Fruit fly (Drosophila melanogaster) whole organism, embryonic: ENCODE results near the gene SKIP.
A peak's percentile ranks its signal among the peaks of the same experiment; 100 is the strongest.

Source experiments
- Abd-B ChIP-seq: fragments of 200-800 bp; sonication (Bioruptor generic); optimal IDR thresholded peaks from 2 replicates; lab custom pipeline; 2018; ENCODE audit warnings: missing biosample characterization, mild to moderate bottlenecking, missing genetic modification characterization, moderate library complexity
- Aef1 ChIP-seq: fragments of 200-800 bp; sonication (Bioruptor generic); IDR thresholded peaks from 3 replicates; pipeline ENCODE4 v1.3.6; 2022; ENCODE audit warnings: missing biosample characterization, missing genetic modification characterization
- Asciz ChIP-seq: fragments of 200-800 bp; sonication (Bioruptor generic); optimal IDR thresholded peaks from 2 replicates; lab custom pipeline; 2017; ENCODE audit warnings: missing biosample characterization, mild to moderate bottlenecking, missing genetic modification characterization, missing genetic modification reagents
- Atf6 ChIP-seq: fragments of 200-800 bp; sonication (Bioruptor generic); IDR thresholded peaks from 2 replicates; pipeline ENCODE4 v1.3.6; 2022; ENCODE audit warnings: missing biosample characterization, missing genetic modification characterization
- CG10366 ChIP-seq: fragments of 200-800 bp; sonication (Bioruptor generic); IDR thresholded peaks from 2 replicates; pipeline ENCODE4 v1.3.6; 2022; ENCODE audit warnings: missing biosample characterization, missing genetic modification characterization
- CG11696 ChIP-seq: fragments of 200-800 bp; sonication (Bioruptor generic); IDR thresholded peaks from 2 replicates; pipeline ENCODE4 v1.3.6; 2022; ENCODE audit warnings: missing biosample characterization, missing genetic modification characterization
- CG12155 ChIP-seq: fragments of 200-800 bp; sonication (Bioruptor generic); optimal IDR thresholded peaks from 3 replicates; lab custom pipeline; 2016; ENCODE audit warnings: missing biosample characterization, missing genetic modification characterization
- CG13123 ChIP-seq: fragments of 200-800 bp; sonication (Bioruptor generic); optimal IDR thresholded peaks from 2 replicates; lab custom pipeline; 2016; ENCODE audit warnings: missing biosample characterization, missing genetic modification characterization
- CG15269 ChIP-seq: fragments of 200-800 bp; sonication (Bioruptor generic); optimal IDR thresholded peaks from 2 replicates; lab custom pipeline; 2018; ENCODE audit warnings: missing biosample characterization, mild to moderate bottlenecking, missing genetic modification characterization, moderate library complexity
- CG16813 ChIP-seq: fragments of 200-800 bp; sonication (Bioruptor generic); IDR thresholded peaks from 3 replicates; pipeline ENCODE4 v1.3.6; 2022; ENCODE audit warnings: missing biosample characterization, missing genetic modification characterization; ENCODE audit not compliant: partially characterized antibody
- CG2202 ChIP-seq: fragments of 200-800 bp; sonication (Bioruptor generic); optimal IDR thresholded peaks from 2 replicates; lab custom pipeline; 2018; ENCODE audit warnings: missing biosample characterization, mild to moderate bottlenecking, missing genetic modification characterization
- CG3847 ChIP-seq: fragments of 200-800 bp; sonication (Bioruptor generic); IDR thresholded peaks from 2 replicates; pipeline ENCODE4 v1.3.6; 2022; ENCODE audit warnings: missing biosample characterization, missing genetic modification characterization
- CG6254 ChIP-seq: fragments of 200-800 bp; sonication (Bioruptor generic); optimal IDR thresholded peaks from 3 replicates; lab custom pipeline; 2017; ENCODE audit warnings: mild to moderate bottlenecking, missing biosample characterization, missing genetic modification reagents, missing genetic modification characterization
- CG7839 ChIP-seq: fragments of 200-800 bp; sonication (Bioruptor generic); optimal IDR thresholded peaks from 3 replicates; lab custom pipeline; 2018; ENCODE audit warnings: missing biosample characterization, mild to moderate bottlenecking, missing genetic modification characterization, moderate library complexity
- CG9609 ChIP-seq: fragments of 200-800 bp; sonication (Bioruptor generic); optimal IDR thresholded peaks from 3 replicates; lab custom pipeline; 2016; ENCODE audit warnings: missing biosample characterization, missing genetic modification characterization
- Dek ChIP-seq: fragments of 200-800 bp; sonication (Bioruptor generic); optimal IDR thresholded peaks from 3 replicates; lab custom pipeline; 2019; ENCODE audit warnings: missing biosample characterization, mild to moderate bottlenecking, missing genetic modification characterization, moderate library complexity
- Fer1 ChIP-seq: fragments of 200-800 bp; sonication (Bioruptor generic); optimal IDR thresholded peaks from 2 replicates; lab custom pipeline; 2017; ENCODE audit warnings: missing biosample characterization, mild to moderate bottlenecking, missing genetic modification characterization
- Fer3 ChIP-seq: fragments of 200-800 bp; sonication (Bioruptor generic); optimal IDR thresholded peaks from 2 replicates; lab custom pipeline; 2018; ENCODE audit warnings: missing biosample characterization, mild to moderate bottlenecking, missing genetic modification characterization, moderate library complexity
- Gug ChIP-seq: fragments of 200-800 bp; sonication (Bioruptor generic); IDR thresholded peaks from 4 replicates; pipeline ENCODE4 v1.3.6; 2022; ENCODE audit warnings: missing biosample characterization, missing genetic modification characterization
- H15 ChIP-seq: fragments of 200-800 bp; sonication (Bioruptor generic); IDR thresholded peaks from 3 replicates; pipeline ENCODE4 v1.3.6; 2022; ENCODE audit warnings: missing biosample characterization, missing genetic modification characterization
- HHEX ChIP-seq: fragments of 200-800 bp; sonication (Bioruptor generic); optimal IDR thresholded peaks from 3 replicates; lab custom pipeline; 2017; ENCODE audit warnings: missing biosample characterization, mild to moderate bottlenecking, missing genetic modification characterization, missing genetic modification reagents
- Kr ChIP-seq: fragments of 200-800 bp; sonication (Bioruptor generic); optimal IDR thresholded peaks from 2 replicates; lab custom pipeline; 2017; ENCODE audit warnings: missing biosample characterization, mild to moderate bottlenecking, missing genetic modification characterization
- MTF-1 ChIP-seq: fragments of 200-800 bp; sonication (Bioruptor generic); optimal IDR thresholded peaks from 2 replicates; lab custom pipeline; 2018; ENCODE audit warnings: missing biosample characterization, mild to moderate bottlenecking, missing genetic modification characterization, borderline replicate concordance
- NC2β ChIP-seq: fragments of 200-800 bp; sonication (Bioruptor generic); optimal IDR thresholded peaks from 2 replicates; lab custom pipeline; 2016; ENCODE audit warnings: missing biosample characterization, missing genetic modification characterization
- PHDP ChIP-seq: fragments of 200-800 bp; sonication (Bioruptor generic); optimal IDR thresholded peaks from 3 replicates; lab custom pipeline; 2018; ENCODE audit warnings: missing biosample characterization, mild to moderate bottlenecking, missing genetic modification characterization, moderate library complexity
- Ptx1 ChIP-seq: fragments of 200-800 bp; sonication (Bioruptor generic); IDR thresholded peaks from 2 replicates; pipeline ENCODE4 v1.3.6; 2022; ENCODE audit warnings: missing biosample characterization, missing genetic modification characterization
- Rfx ChIP-seq: fragments of 200-800 bp; sonication (Bioruptor generic); IDR thresholded peaks from 2 replicates; pipeline ENCODE4 v1.3.6; 2022; ENCODE audit warnings: missing biosample characterization, missing genetic modification characterization
- TFAM ChIP-seq: fragments of 200-800 bp; sonication (Bioruptor generic); optimal IDR thresholded peaks from 2 replicates; lab custom pipeline; 2017; ENCODE audit warnings: missing biosample characterization, missing genetic modification characterization, inconsistent platforms
- btn ChIP-seq: fragments of 200-800 bp; sonication (Bioruptor generic); optimal IDR thresholded peaks from 2 replicates; lab custom pipeline; 2016; ENCODE audit warnings: missing biosample characterization, missing genetic modification characterization
- chif ChIP-seq, 2 experiments: fragments of 200-800 bp; sonication (Bioruptor generic); optimal IDR thresholded peaks; 3 replicates each; lab custom pipeline; 2016; ENCODE audit warnings: missing biosample characterization in 2 of 2, missing genetic modification characterization in 2 of 2
- chm ChIP-seq: fragments of 200-800 bp; sonication (Bioruptor generic); IDR thresholded peaks from 2 replicates; pipeline ENCODE4 v1.3.6; 2022; ENCODE audit warnings: missing biosample characterization, missing genetic modification characterization
- crol ChIP-seq: fragments of 200-800 bp; sonication (Bioruptor generic); IDR thresholded peaks from 2 replicates; pipeline ENCODE4 v1.3.6; 2022; ENCODE audit warnings: missing biosample characterization, missing genetic modification characterization
- cwo ChIP-seq: fragments of 200-800 bp; sonication (Bioruptor generic); optimal IDR thresholded peaks from 3 replicates; lab custom pipeline; 2017; ENCODE audit warnings: missing biosample characterization, missing genetic modification characterization, mild to moderate bottlenecking, moderate library complexity, missing genetic modification reagents
- dpn ChIP-seq, 2 experiments: fragments of 200-800 bp; sonication (Bioruptor generic); optimal IDR thresholded peaks; 3 replicates each; lab custom pipeline; 2016; ENCODE audit warnings: missing biosample characterization in 2 of 2, missing genetic modification characterization in 2 of 2
- dysf ChIP-seq: fragments of 200-800 bp; sonication (Bioruptor generic); IDR thresholded peaks from 3 replicates; pipeline ENCODE4 v1.3.6; 2022; ENCODE audit warnings: missing biosample characterization, missing genetic modification characterization
- ewg ChIP-seq: fragments of 200-800 bp; sonication (Bioruptor generic); optimal IDR thresholded peaks from 3 replicates; lab custom pipeline; 2017; ENCODE audit warnings: mild to moderate bottlenecking, missing biosample characterization, missing genetic modification reagents, missing genetic modification characterization
- eyg ChIP-seq: fragments of 200-800 bp; sonication (Bioruptor generic); optimal IDR thresholded peaks from 3 replicates; lab custom pipeline; 2016; ENCODE audit warnings: missing biosample characterization, missing genetic modification characterization
- fd96Cb ChIP-seq: fragments of 200-800 bp; sonication (Bioruptor generic); optimal IDR thresholded peaks from 2 replicates; lab custom pipeline; 2018; ENCODE audit warnings: missing biosample characterization, mild to moderate bottlenecking, missing genetic modification characterization, moderate library complexity
- gem ChIP-seq: fragments of 200-800 bp; sonication (Bioruptor generic); optimal IDR thresholded peaks from 2 replicates; lab custom pipeline; 2019; ENCODE audit warnings: missing biosample characterization, mild to moderate bottlenecking, missing genetic modification characterization, moderate library complexity
- gro ChIP-seq: fragments of 200-800 bp; sonication (Bioruptor generic); optimal IDR thresholded peaks from 2 replicates; lab custom pipeline; 2016; ENCODE audit warnings: missing biosample characterization, missing genetic modification characterization
- hth ChIP-seq: fragments of >200 bp; optimal IDR thresholded peaks from 2 replicates; lab custom pipeline; 2017; ENCODE audit warnings: inconsistent platforms
- nom ChIP-seq: fragments of 200-800 bp; sonication (Bioruptor generic); optimal IDR thresholded peaks from 2 replicates; lab custom pipeline; 2017; ENCODE audit warnings: missing biosample characterization, missing genetic modification characterization, mild to moderate bottlenecking, moderate library complexity, missing genetic modification reagents
- pros ChIP-seq: fragments of 200-800 bp; sonication (Bioruptor generic); optimal IDR thresholded peaks from 3 replicates; lab custom pipeline; 2019; ENCODE audit warnings: missing biosample characterization, mild to moderate bottlenecking, missing genetic modification characterization, moderate library complexity
- ranshi ChIP-seq: fragments of 200-800 bp; sonication (Bioruptor generic); IDR thresholded peaks from 2 replicates; pipeline ENCODE4 v1.3.6; 2022; ENCODE audit warnings: missing biosample characterization, missing genetic modification characterization
- run ChIP-seq: fragments of 200-800 bp; sonication (Bioruptor generic); optimal IDR thresholded peaks from 3 replicates; lab custom pipeline; 2018; ENCODE audit warnings: missing biosample characterization, mild to moderate bottlenecking, missing genetic modification characterization
- sc ChIP-seq, 3 experiments: fragments of >200 bp in 2 of 3; fragments of 200-800 bp in 1 of 3; sonication (Bioruptor generic) in 1 of 3; optimal IDR thresholded peaks; 2 replicates in 2 of 3; 3 replicates in 1 of 3; lab custom pipeline; 2017; ENCODE audit warnings: mild to moderate bottlenecking in 1 of 3, missing biosample characterization in 1 of 3, missing genetic modification characterization in 1 of 3, missing genetic modification reagents in 1 of 3
- schlank ChIP-seq: fragments of 200-800 bp; sonication (Bioruptor generic); optimal IDR thresholded peaks from 2 replicates; lab custom pipeline; 2018; ENCODE audit warnings: missing biosample characterization, mild to moderate bottlenecking, missing genetic modification characterization
- shn ChIP-seq: fragments of 200-800 bp; sonication (Bioruptor generic); optimal IDR thresholded peaks from 3 replicates; lab custom pipeline; 2016; ENCODE audit warnings: missing biosample characterization, missing genetic modification characterization
- vnd ChIP-seq: fragments of 200-800 bp; sonication (Bioruptor generic); IDR thresholded peaks from 3 replicates; pipeline ENCODE4 v1.3.6; 2022; ENCODE audit warnings: missing biosample characterization, missing genetic modification characterization; ENCODE audit not compliant: partially characterized antibody
- zfh1 ChIP-seq: fragments of 200-800 bp; sonication (Bioruptor generic); IDR thresholded peaks from 3 replicates; pipeline ENCODE4 v1.3.6; 2022; ENCODE audit warnings: missing biosample characterization, missing genetic modification characterization

Gene SKIP

DNA sequence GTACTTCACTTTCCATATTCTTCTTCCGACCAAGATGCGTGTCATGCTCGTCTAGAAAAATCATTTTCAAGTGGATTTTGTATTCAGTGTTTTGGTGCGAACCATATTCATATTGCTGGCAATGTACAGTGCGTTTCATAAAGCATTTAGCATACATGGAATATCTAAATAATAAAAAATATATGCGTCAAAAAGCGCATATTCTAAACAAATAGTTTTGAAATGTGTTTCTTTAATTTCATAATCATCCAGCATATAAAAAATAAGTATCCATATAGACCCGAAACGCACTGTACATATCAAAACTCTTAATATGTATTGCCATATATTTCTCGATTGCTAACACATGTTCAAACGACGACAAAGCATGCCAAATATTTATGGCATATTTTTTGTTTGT, 12.4 kb upstream of the SKIP start (continued):
- TF ChIP-seq dysf (GFP tag; lab: Robert Waterston, UW) (peak; percentile 78), Abd-B (peak; percentile 69), Fer3 (tag; lab: Kevin White, UChicago) (peak; percentile 74), Gug (GFP tag; lab: Robert Waterston, UW) (peak; percentile 23; the same call in 1 of the 4 replicates), MTF-1 (GFP tag; lab: Kevin White, UChicago) (no peak), Rfx (GFP tag; lab: Robert Waterston, UW) (peak; percentile 90), Dek (tag; lab: Kevin White, UChicago) (no peak), Asciz (GFP tag; lab: Kevin White, UChicago) (peak; percentile 30), CG16813 (no peak), hth (lab: Kevin White, UChicago) (no peak), fd96Cb (tag; lab: Kevin White, UChicago) (peak; percentile 57), CG15269 (tag; lab: Kevin White, UChicago) (peak; percentile 75), schlank (tag; lab: Kevin White, UChicago) (peak; percentile 47), cwo (GFP tag; lab: Kevin White, UChicago) (peak; percentile 31), Fer1 (GFP tag; lab: Kevin White, UChicago) (no peak), ewg (GFP tag; lab: Kevin White, UChicago) (no peak), gem (tag; lab: Kevin White, UChicago) (peak; percentile 77), Atf6 (GFP tag; lab: Robert Waterston, UW) (peak; percentile 81; the same call in 1 of the 2 replicates), chm (peak; percentile 81), Kr (GFP tag; lab: Kevin White, UChicago) (no peak), zfh1 (GFP tag; lab: Robert Waterston, UW) (no peak), eyg (peak; percentile 32), nom (GFP tag; lab: Kevin White, UChicago) (no peak), Ptx1 (GFP tag; lab: Robert Waterston, UW) (peak; percentile 73), CG11696 (GFP tag; lab: Robert Waterston, UW) (0 out of 2 replicates have a peak, but pooled peaks have one; percentile 23), CG12155 (GFP tag; lab: Kevin White, UChicago) (peak; percentile 25), vnd (GFP tag; lab: Robert Waterston, UW) (no peak), CG2202 (tag; lab: Kevin White, UChicago) (no peak), CG3847 (GFP tag; lab: Robert Waterston, UW) (peak; percentile 71), TFAM (GFP tag; lab: Kevin White, UChicago) (no peak), crol (GFP tag; lab: Robert Waterston, UW) (no peak), pros (GFP tag; lab: Kevin White, UChicago) (no peak), dpn (GFP tag; optimal IDR thresholded peaks at IDR 0.05; lab: Kevin White, UChicago) (peak; percentile 33 to 41), run (no peak), PHDP (no peak), HHEX (GFP tag; lab: Kevin White, UChicago) (peak; percentile 59), gro (GFP tag; lab: Kevin White, UChicago) (no peak), CG7839 (tag; lab: Kevin White, UChicago) (peak; percentile 83), Aef1 (GFP tag; lab: Robert Waterston, UW) (peak; percentile 38; the same call in 1 of the 3 replicates), btn (GFP tag; lab: Kevin White, UChicago) (no peak), sc (optimal IDR thresholded peaks at IDR 0.05; lab: Kevin White, UChicago) (no peak), sc (GFP tag; optimal IDR thresholded peaks at IDR 0.05; lab: Kevin White, UChicago) (no peak), CG13123 (GFP tag; lab: Kevin White, UChicago) (no peak), ranshi (GFP tag; lab: Robert Waterston, UW) (peak; percentile 61; the same call in 1 of the 2 replicates), CG6254 (GFP tag; lab: Kevin White, UChicago) (no peak), H15 (no peak; the same call in 2 of the 3 replicates), chif (GFP tag; optimal IDR thresholded peaks at IDR 0.05; lab: Kevin White, UChicago) (no peak), NC2β (GFP tag; lab: Kevin White, UChicago) (no peak), shn (GFP tag; lab: Kevin White, UChicago) (no peak), CG10366 (peak; percentile 61), CG9609 (GFP tag; lab: Kevin White, UChicago) (no peak)
